Fruit fly (Drosophila melanogaster): ENCODE measurements around the gene CG31673.

Gene CG31673

dm6 chr2L:20805624-20806339 lies 23.6 kb upstream of the CG31673 start (continued):
- peak; percentile 70; the same call in 2 of the 3 replicates for TF ChIP-seq hb (GFP tag; IDR thresholded peaks at IDR 0.05; ENCODE audit: partially characterized antibody)
- TF ChIP-seq CG4854 (GFP tag; optimal IDR thresholded peaks at IDR 0.05), result peak; percentile 89
- peak; percentile 94 for TF ChIP-seq CG1529 (GFP tag; optimal IDR thresholded peaks at IDR 0.05)
- peak; percentile 94 for TF ChIP-seq CG1602 (GFP tag; optimal IDR thresholded peaks at IDR 0.05)
- no peak for TF ChIP-seq Hr39 (optimal IDR thresholded peaks at IDR 0.05)
- peak; percentile 63 for TF ChIP-seq CG4282 (GFP tag; optimal IDR thresholded peaks at IDR 0.05)
- peak; percentile 91 for TF ChIP-seq B-H1 (GFP tag; IDR thresholded peaks at IDR 0.05)
- TF ChIP-seq slbo (GFP tag; IDR thresholded peaks at IDR 0.05), result peak; percentile 97
- TF ChIP-seq yki (optimal IDR thresholded peaks at IDR 0.05), result no peak
- TF ChIP-seq tup (GFP tag; optimal IDR thresholded peaks at IDR 0.05), result peak; percentile 94
- TF ChIP-seq zfh2 (GFP tag; optimal IDR thresholded peaks at IDR 0.05), result peak; percentile 88
- peak; percentile 64 to 83 for TF ChIP-seq Pdp1 (GFP tag; optimal IDR thresholded peaks at IDR 0.05)
- no peak for TF ChIP-seq Trl (optimal IDR thresholded peaks at IDR 0.05)
- TF ChIP-seq Trl (GFP tag; optimal IDR thresholded peaks at IDR 0.05), result peak; percentile 54
- peak; percentile 97 for TF ChIP-seq unpg (GFP tag; optimal IDR thresholded peaks at IDR 0.05)
- TF ChIP-seq Dll (GFP tag; IDR thresholded peaks at IDR 0.05; ENCODE audit: partially characterized antibody), result peak; percentile 64; the same call in 2 of the 4 replicates
- TF ChIP-seq Sox100B (GFP tag; optimal IDR thresholded peaks at IDR 0.05), result peak; percentile 92
- TF ChIP-seq sr (GFP tag; IDR thresholded peaks at IDR 0.05), result peak; percentile 71; the same call in 2 of the 3 replicates
- TF ChIP-seq CG7271 (tag; optimal IDR thresholded peaks at IDR 0.05), result peak; percentile 67
- TF ChIP-seq CG17612 (GFP tag; IDR thresholded peaks at IDR 0.05), result peak; percentile 86
- peak; percentile 7 for TF ChIP-seq CG3163 (GFP tag; optimal IDR thresholded peaks at IDR 0.05)
- TF ChIP-seq crc (GFP tag; optimal IDR thresholded peaks at IDR 0.05), result peak; percentile 55
- TF ChIP-seq CG18476 (GFP tag; optimal IDR thresholded peaks at IDR 0.05), result peak; percentile 88
- peak; percentile 66 for TF ChIP-seq CG13624 (GFP tag; optimal IDR thresholded peaks at IDR 0.05)
- peak; percentile 86 for TF ChIP-seq Jarid2 (GFP tag; optimal IDR thresholded peaks at IDR 0.05)
- peak; percentile 95 for TF ChIP-seq Med (GFP tag)
- TF ChIP-seq CG12391 (tag; optimal IDR thresholded peaks at IDR 0.05), result peak; percentile 97
- TF ChIP-seq fru (optimal IDR thresholded peaks at IDR 0.05), result no peak
- no peak for TF ChIP-seq Sin3A (optimal IDR thresholded peaks at IDR 0.05)
- no peak for TF ChIP-seq hth (optimal IDR thresholded peaks at IDR 0.05)
- TF ChIP-seq ATbp (GFP tag; optimal IDR thresholded peaks at IDR 0.05), result peak; percentile 93
- TF ChIP-seq CG15011 (GFP tag; optimal IDR thresholded peaks at IDR 0.05), result peak; percentile 94
- TF ChIP-seq ara (GFP tag; IDR thresholded peaks at IDR 0.05), result peak; percentile 93
- TF ChIP-seq jigr1 (GFP tag; IDR thresholded peaks at IDR 0.05), result peak; percentile 90
- peak; percentile 96 for TF ChIP-seq CG32532 (GFP tag; IDR thresholded peaks at IDR 0.05)
- TF ChIP-seq stc (GFP tag; IDR thresholded peaks at IDR 0.05), result peak; percentile 94
- TF ChIP-seq Doc3 (GFP tag; IDR thresholded peaks at IDR 0.05; ENCODE audit: partially characterized antibody), result 0 out of 3 replicates have a peak, but pooled peaks have one; percentile 32
- TF ChIP-seq CG8944 (GFP tag; optimal IDR thresholded peaks at IDR 0.05), result peak; percentile 69
- peak; percentile 92 for TF ChIP-seq abd-A (tag; optimal IDR thresholded peaks at IDR 0.05)
- TF ChIP-seq CG3995 (GFP tag; optimal IDR thresholded peaks at IDR 0.05), result peak; percentile 64
- peak; percentile 15 for TF ChIP-seq NC2α (GFP tag; optimal IDR thresholded peaks at IDR 0.05)
- peak; percentile 85 for TF ChIP-seq MBD-R2 (GFP tag; IDR thresholded peaks at IDR 0.05)
- TF ChIP-seq az2 (GFP tag; optimal IDR thresholded peaks at IDR 0.05), result peak; percentile 95
- TF ChIP-seq B-H2 (GFP tag; optimal IDR thresholded peaks at IDR 0.05), result peak; percentile 81
- peak; percentile 94 for TF ChIP-seq CG10979 (tag; optimal IDR thresholded peaks at IDR 0.05)
- peak; percentile 85 for TF ChIP-seq CG10274 (GFP tag; optimal IDR thresholded peaks at IDR 0.05)
- peak; percentile 96 for TF ChIP-seq CG18262 (tag; optimal IDR thresholded peaks at IDR 0.05)
- TF ChIP-seq vnd (GFP tag; IDR thresholded peaks at IDR 0.05; ENCODE audit: partially characterized antibody), result peak; percentile 87
- TF ChIP-seq Bdp1 (GFP tag; optimal IDR thresholded peaks at IDR 0.05), result peak; percentile 77
- 0 out of 2 replicates have a peak, but pooled peaks have one; percentile 34 for TF ChIP-seq hbn (GFP tag; IDR thresholded peaks at IDR 0.05; ENCODE audit: partially characterized antibody)
- peak; percentile 78 to 96 for TF ChIP-seq dpn (GFP tag; optimal IDR thresholded peaks at IDR 0.05)

Data from whole organism, embryonic.